Worm (Caenorhabditis elegans): Measurements from ENCODE around the gene F38A5.6.
A peak's percentile ranks its signal among the peaks of the same experiment; 100 is the strongest.

DNA sequence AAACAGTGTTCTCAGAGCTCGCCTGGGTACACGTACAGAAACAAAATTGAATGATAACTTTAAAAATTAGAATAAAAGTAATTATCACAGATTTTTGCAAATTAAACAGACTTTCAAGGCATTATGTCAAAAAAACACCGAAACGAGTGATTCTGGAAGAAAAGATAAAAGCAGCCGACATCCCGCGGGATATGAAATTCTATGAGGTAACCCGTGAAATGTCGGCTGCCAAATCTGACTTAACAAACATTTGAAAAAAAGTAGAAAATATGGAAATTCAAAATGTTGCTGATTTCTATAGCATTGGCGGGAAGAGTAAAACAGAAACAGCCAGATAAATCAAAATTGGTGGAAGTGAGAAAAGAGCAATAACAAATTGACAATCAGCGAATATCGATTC is 31.6 kb downstream of the F38A5.6 start:
- TF ChIP-seq pqm-1 (tag; optimal IDR thresholded peaks at IDR 0.05) (no peak), elt-1 (tag; optimal IDR thresholded peaks at IDR 0.05) (no peak), mdl-1 (tag; optimal IDR thresholded peaks at IDR 0.05) (no peak), nhr-237 (tag; optimal IDR thresholded peaks at IDR 0.05) (no peak), nhr-77 (tag; optimal IDR thresholded peaks at IDR 0.05) (no peak), ztf-11 (tag; optimal IDR thresholded peaks at IDR 0.05) (no peak), nhr-76 (tag; optimal IDR thresholded peaks at IDR 0.05) (no peak), snpc-4 (tag; optimal IDR thresholded peaks at IDR 0.05) (peak; percentile 44), egl-27 (tag; optimal IDR thresholded peaks at IDR 0.05) (no peak), daf-12 (tag; optimal IDR thresholded peaks at IDR 0.05) (no peak), nhr-28 (tag; optimal IDR thresholded peaks at IDR 0.05) (no peak), tbx-2 (tag; optimal IDR thresholded peaks at IDR 0.05) (no peak), unc-39 (tag; optimal IDR thresholded peaks at IDR 0.05) (no peak), ceh-9 (tag; optimal IDR thresholded peaks at IDR 0.05) (no peak)

Data from whole organism, L3 larva.